Worm (Caenorhabditis elegans) whole organism, midembryonic: ENCODE results near the gene pycr-1.

Experiments
- T22C8.4 ChIP-seq: fragments of 200-800 bp; sonication (Bioruptor generic); IDR thresholded peaks from 2 replicates; pipeline ENCODE4 v1.3.6; 2022; ENCODE audit warnings: missing genetic modification characterization, missing compliant biosample characterization
- cog-1 ChIP-seq: sonication (generic microtip); optimal IDR thresholded peaks from 2 replicates; lab custom pipeline; 2016; ENCODE audit warnings: missing genetic modification characterization, missing compliant biosample characterization
- flt-1 ChIP-seq: fragments of 200-800 bp; sonication (Bioruptor generic); IDR thresholded peaks from 2 replicates; pipeline ENCODE4 v1.3.6; 2022; ENCODE audit warnings: missing genetic modification characterization, missing compliant biosample characterization
- klf-2 ChIP-seq: fragments of 200-800 bp; sonication (Bioruptor generic); conservative IDR thresholded peaks from 2 replicates; pipeline ENCODE4 v1.3.6; 2022; ENCODE audit warnings: missing genetic modification reagents, missing genetic modification characterization, missing compliant biosample characterization
- med-1 ChIP-seq: sonication (generic microtip); optimal IDR thresholded peaks from 2 replicates; lab custom pipeline; 2017; ENCODE audit warnings: missing genetic modification characterization, mild to moderate bottlenecking, missing compliant biosample characterization, antibody characterized with exemption, missing genetic modification reagents; ENCODE audit not compliant: insufficient read depth
- ref-1 ChIP-seq: fragments of 200-800 bp; sonication (Bioruptor generic); conservative IDR thresholded peaks from 2 replicates; pipeline ENCODE4 v1.3.6; 2022; ENCODE audit warnings: missing genetic modification reagents, missing genetic modification characterization, missing compliant biosample characterization
- tab-1 ChIP-seq: fragments of 200-800 bp; sonication (Bioruptor generic); IDR thresholded peaks from 2 replicates; pipeline ENCODE4 v1.3.6; 2022; ENCODE audit warnings: missing genetic modification characterization, missing compliant biosample characterization
- ztf-23 ChIP-seq: fragments of 200-800 bp; sonication (Bioruptor generic); IDR thresholded peaks from 2 replicates; pipeline ENCODE4 v1.3.6; 2022; ENCODE audit warnings: missing genetic modification reagents, missing genetic modification characterization, missing compliant biosample characterization
- ztf-29 ChIP-seq: fragments of 200-800 bp; sonication (Bioruptor generic); IDR thresholded peaks from 2 replicates; pipeline ENCODE4 v1.3.6; 2022; ENCODE audit warnings: missing genetic modification reagents, missing genetic modification characterization, missing compliant biosample characterization

pycr-1 gene

ce11 chrX:12146453-12147085 lies at the start of gene pycr-1:
Gene pycr-1 (plus strand): TSS chrX:12146832.
- TF ChIP-seq flt-1 (GFP tag; lab: Robert Waterston, UW), result no peak
- no peak for TF ChIP-seq med-1 (GFP tag; lab: Kevin White, UChicago)
- no peak for TF ChIP-seq ref-1 (GFP tag; lab: Robert Waterston, UW)
- TF ChIP-seq ztf-23 (GFP tag; lab: Robert Waterston, UW), result no peak
- TF ChIP-seq klf-2 (GFP tag; lab: Robert Waterston, UW), result no peak
- no peak for TF ChIP-seq T22C8.4 (GFP tag; lab: Robert Waterston, UW)

ce11 chrX:12097995-12098394 lies 48.6 kb upstream of the pycr-1 start:
- TF ChIP-seq cog-1 (tag; lab: Kevin White, UChicago), result no peak
- TF ChIP-seq med-1 (GFP tag; lab: Kevin White, UChicago), result no peak
- no peak for TF ChIP-seq ztf-29 (GFP tag; lab: Robert Waterston, UW)
- TF ChIP-seq ztf-23 (GFP tag; lab: Robert Waterston, UW), result no peak
- no peak for TF ChIP-seq T22C8.4 (GFP tag; lab: Robert Waterston, UW)

- TF ChIP-seq ztf-29 (GFP tag; lab: Robert Waterston, UW) (no peak), tab-1 (GFP tag; lab: Robert Waterston, UW) (no peak), T22C8.4 (GFP tag; lab: Robert Waterston, UW) (no peak), cog-1 (tag; lab: Kevin White, UChicago) (no peak), med-1 (GFP tag; lab: Kevin White, UChicago) (no peak), flt-1 (GFP tag; lab: Robert Waterston, UW) (no peak), klf-2 (GFP tag; lab: Robert Waterston, UW) (no peak), ztf-23 (GFP tag; lab: Robert Waterston, UW) (no peak), ref-1 (GFP tag; lab: Robert Waterston, UW) (no peak)
These were observed 42.9 kb upstream of the pycr-1 start, which contains the start of gene W03G11.3 for ce11 chrX:12103712-12104111. Gene W03G11.3 (minus strand): TSS chrX:12103812.

ce11 chrX:12104630-12105029 lies 42.0 kb upstream of the pycr-1 start, which contains the start of gene col-181:
Gene col-181 (plus strand): TSS chrX:12104930.
- TF ChIP-seq ztf-29 (GFP tag; lab: Robert Waterston, UW), result no peak
- TF ChIP-seq flt-1 (GFP tag; lab: Robert Waterston, UW), result no peak
- no peak for TF ChIP-seq klf-2 (GFP tag; lab: Robert Waterston, UW)
- TF ChIP-seq med-1 (GFP tag; lab: Kevin White, UChicago), result no peak
- no peak for TF ChIP-seq ztf-23 (GFP tag; lab: Robert Waterston, UW)
- no peak for TF ChIP-seq tab-1 (GFP tag; lab: Robert Waterston, UW)
- TF ChIP-seq T22C8.4 (GFP tag; lab: Robert Waterston, UW), result no peak

- no peak for TF ChIP-seq ztf-23 (GFP tag; lab: Robert Waterston, UW)
- no peak for TF ChIP-seq cog-1 (tag; lab: Kevin White, UChicago)
- TF ChIP-seq klf-2 (GFP tag; lab: Robert Waterston, UW), result no peak
- TF ChIP-seq ref-1 (GFP tag; lab: Robert Waterston, UW), result no peak
- no peak for TF ChIP-seq tab-1 (GFP tag; lab: Robert Waterston, UW)
- no peak for TF ChIP-seq ztf-29 (GFP tag; lab: Robert Waterston, UW)
- TF ChIP-seq flt-1 (GFP tag; lab: Robert Waterston, UW), result no peak
- TF ChIP-seq med-1 (GFP tag; lab: Kevin White, UChicago), result no peak
- no peak for TF ChIP-seq T22C8.4 (GFP tag; lab: Robert Waterston, UW)
These were observed 41.2 kb upstream of the pycr-1 start for ce11 chrX:12105458-12105857.

- peak; percentile 96 for TF ChIP-seq ref-1 (GFP tag; lab: Robert Waterston, UW)
- TF ChIP-seq ztf-23 (GFP tag; lab: Robert Waterston, UW), result peak; percentile 98
- TF ChIP-seq klf-2 (GFP tag; lab: Robert Waterston, UW), result peak; percentile 98
- TF ChIP-seq tab-1 (GFP tag; lab: Robert Waterston, UW), result no peak; the same call in 1 of the 2 replicates
- peak; percentile 98 for TF ChIP-seq ztf-29 (GFP tag; lab: Robert Waterston, UW)
- TF ChIP-seq med-1 (GFP tag; lab: Kevin White, UChicago), result peak; percentile 90
- TF ChIP-seq T22C8.4 (GFP tag; lab: Robert Waterston, UW), result peak; percentile 97
- peak; percentile 95 for TF ChIP-seq cog-1 (tag; lab: Kevin White, UChicago)
- peak; percentile 99 for TF ChIP-seq flt-1 (GFP tag; lab: Robert Waterston, UW)
These were observed 40.6 kb upstream of the pycr-1 start for ce11 chrX:12106004-12106403.

- no peak for TF ChIP-seq med-1 (GFP tag; lab: Kevin White, UChicago)
- TF ChIP-seq T22C8.4 (GFP tag; lab: Robert Waterston, UW), result no peak
- TF ChIP-seq tab-1 (GFP tag; lab: Robert Waterston, UW), result no peak
- TF ChIP-seq cog-1 (tag; lab: Kevin White, UChicago), result no peak
- no peak for TF ChIP-seq ztf-23 (GFP tag; lab: Robert Waterston, UW)
- no peak for TF ChIP-seq ztf-29 (GFP tag; lab: Robert Waterston, UW)
- no peak for TF ChIP-seq ref-1 (GFP tag; lab: Robert Waterston, UW)
- TF ChIP-seq flt-1 (GFP tag; lab: Robert Waterston, UW), result no peak
These were observed 38.0 kb upstream of the pycr-1 start, which contains the start of the genes W03G11.2 and lgc-13 for ce11 chrX:12108517-12109216. Gene W03G11.2 (minus strand): TSS chrX:12108617. Gene lgc-13 (plus strand): TSS chrX:12109166.

ce11 chrX:12111213-12111612 lies 35.4 kb upstream of the pycr-1 start, which contains the start of gene lgc-14:
Gene lgc-14 (plus strand): TSS chrX:12111513.
- TF ChIP-seq klf-2 (GFP tag; lab: Robert Waterston, UW), result no peak
- TF ChIP-seq ref-1 (GFP tag; lab: Robert Waterston, UW), result no peak
- TF ChIP-seq med-1 (GFP tag; lab: Kevin White, UChicago), result no peak
- TF ChIP-seq ztf-29 (GFP tag; lab: Robert Waterston, UW), result no peak
- TF ChIP-seq ztf-23 (GFP tag; lab: Robert Waterston, UW), result no peak
- no peak for TF ChIP-seq tab-1 (GFP tag; lab: Robert Waterston, UW)
- no peak for TF ChIP-seq cog-1 (tag; lab: Kevin White, UChicago)
